Worm (Caenorhabditis elegans) whole organism, early embryonic: ENCODE data around the gene srlf-4.
"Not testable (repeated sequence)": the region's sequence is repeated elsewhere in the genome, so short reads cannot be mapped to it uniquely, and the experiment has no call there.

Experiments used
- B0310.2 ChIP-seq: sonication (generic microtip); optimal IDR thresholded peaks from 2 replicates; lab custom pipeline; 2016; ENCODE audit warnings: mild to moderate bottlenecking, missing genetic modification characterization, missing compliant biosample characterization
- F13C5.2 ChIP-seq: sonication (generic microtip); optimal IDR thresholded peaks from 2 replicates; lab custom pipeline; 2017; ENCODE audit warnings: mild to moderate bottlenecking, missing genetic modification characterization, inconsistent platforms, missing compliant biosample characterization
- aly-1 ChIP-seq: sonication (generic microtip); optimal IDR thresholded peaks from 2 replicates; lab custom pipeline; 2016; ENCODE audit warnings: missing genetic modification characterization, missing compliant biosample characterization
- ama-1 ChIP-seq: fragments of 150-350 bp; optimal IDR thresholded peaks from 2 replicates; lab custom pipeline; 2014
- ceh-13 ChIP-seq: fragments of 200-800 bp; sonication (Bioruptor generic); optimal IDR thresholded peaks from 2 replicates; lab custom pipeline; 2018; ENCODE audit warnings: mild to moderate bottlenecking, missing genetic modification characterization, missing compliant biosample characterization
- ceh-36 ChIP-seq: sonication (generic microtip); optimal IDR thresholded peaks from 2 replicates; lab custom pipeline; 2016; ENCODE audit warnings: missing genetic modification characterization, inconsistent platforms, missing compliant biosample characterization
- ets-7 ChIP-seq: sonication (generic microtip); optimal IDR thresholded peaks from 2 replicates; lab custom pipeline; 2016; ENCODE audit warnings: missing genotype, missing genetic modification characterization, missing compliant biosample characterization
- flt-1 ChIP-seq: fragments of 200-800 bp; sonication (Bioruptor generic); IDR thresholded peaks from 2 replicates; pipeline ENCODE4 v1.3.6; 2022; ENCODE audit warnings: missing genetic modification characterization, missing compliant biosample characterization
- hmbx-1 ChIP-seq: sonication (generic microtip); optimal IDR thresholded peaks from 2 replicates; lab custom pipeline; 2016; ENCODE audit warnings: mild to moderate bottlenecking, missing genetic modification characterization, missing compliant biosample characterization
- hmg-4 ChIP-seq: fragments of 200-800 bp; sonication (Bioruptor generic); optimal IDR thresholded peaks from 2 replicates; lab custom pipeline; 2018; ENCODE audit warnings: mild to moderate bottlenecking, missing genetic modification characterization, missing compliant biosample characterization
- hnd-1 ChIP-seq: sonication (generic microtip); optimal IDR thresholded peaks from 2 replicates; lab custom pipeline; 2016; ENCODE audit warnings: missing genetic modification characterization, missing compliant biosample characterization
- pes-1 ChIP-seq: fragments of 200-800 bp; sonication (Bioruptor generic); IDR thresholded peaks from 2 replicates; pipeline ENCODE4 v1.3.6; 2022; ENCODE audit warnings: missing genetic modification reagents, missing genetic modification characterization, missing compliant biosample characterization
- scrt-1 ChIP-seq: fragments of 200-800 bp; sonication (Bioruptor generic); IDR thresholded peaks from 2 replicates; pipeline ENCODE4 v1.3.6; 2022; ENCODE audit warnings: missing genetic modification characterization, missing compliant biosample characterization
- sea-1 ChIP-seq: fragments of 200-800 bp; sonication (Bioruptor generic); conservative IDR thresholded peaks from 2 replicates; pipeline ENCODE4 v1.3.6; 2022; ENCODE audit warnings: missing genetic modification characterization, missing compliant biosample characterization
- tbx-11 ChIP-seq: fragments of 200-800 bp; sonication (Bioruptor generic); IDR thresholded peaks from 2 replicates; pipeline ENCODE4 v1.3.6; 2022; ENCODE audit warnings: missing genetic modification characterization, missing compliant biosample characterization
- tbx-37 ChIP-seq: fragments of 200-800 bp; sonication (Bioruptor generic); conservative IDR thresholded peaks from 2 replicates; pipeline ENCODE4 v1.3.6; 2022; ENCODE audit warnings: missing genetic modification reagents, missing genetic modification characterization, missing compliant biosample characterization
- tra-4 ChIP-seq: sonication (generic microtip); optimal IDR thresholded peaks from 2 replicates; lab custom pipeline; 2017; ENCODE audit warnings: missing genetic modification characterization, missing compliant biosample characterization

The srlf-4 gene

ce11 chrIV:12893166-12893565 lies 31.1 kb downstream of the srlf-4 start, which contains the start of gene K08D8.12:
Gene K08D8.12 (plus strand): TSS chrIV:12893466.
- TF ChIP-seq flt-1 (GFP tag; lab: Robert Waterston, UW) (no peak), ceh-36 (no peak), hmg-4 (no peak), tra-4 (tag; lab: Kevin White, UChicago) (no peak), pes-1 (GFP tag; lab: Robert Waterston, UW) (no peak), B0310.2 (tag; lab: Kevin White, UChicago) (no peak), F13C5.2 (no peak), ets-7 (no peak), hnd-1 (no peak), tbx-37 (GFP tag; lab: Robert Waterston, UW) (no peak), hmbx-1 (no peak), tbx-11 (no peak), ceh-13 (no peak), scrt-1 (no peak), aly-1 (tag; lab: Kevin White, UChicago) (no peak), ama-1 (lab: Kevin White, UChicago) (no peak), sea-1 (GFP tag; lab: Robert Waterston, UW) (no peak)

ce11 chrIV:12892194-12892593 lies 32.0 kb downstream of the srlf-4 start, which contains the start of gene K08D8.1:
Gene K08D8.1 (plus strand): TSS chrIV:12892494.
- TF ChIP-seq ama-1 (lab: Kevin White, UChicago) (no peak), sea-1 (GFP tag; lab: Robert Waterston, UW) (no peak), B0310.2 (tag; lab: Kevin White, UChicago) (no peak), hmg-4 (no peak)

- TF ChIP-seq flt-1 (GFP tag; lab: Robert Waterston, UW) (no peak), ceh-36 (no peak), hmbx-1 (no peak), F13C5.2 (no peak), ets-7 (no peak)
Measured at ce11 chrIV:12891080-12891479, 33.2 kb downstream of the srlf-4 start.

- TF ChIP-seq scrt-1 (no peak), ets-7 (no peak), tbx-37 (GFP tag; lab: Robert Waterston, UW) (no peak), sea-1 (GFP tag; lab: Robert Waterston, UW) (no peak), ceh-13 (no peak), B0310.2 (tag; lab: Kevin White, UChicago) (no peak), tra-4 (tag; lab: Kevin White, UChicago) (no peak), aly-1 (tag; lab: Kevin White, UChicago) (no peak)
Measured at ce11 chrIV:12890445-12890844, 33.8 kb downstream of the srlf-4 start, which contains the start of gene K08D8.6. Gene K08D8.6 (minus strand): TSS chrIV:12890508.

ce11 chrIV:12886012-12886411 lies 38.2 kb downstream of the srlf-4 start:
- TF ChIP-seq F13C5.2 (no peak), tbx-37 (GFP tag; lab: Robert Waterston, UW) (no peak), pes-1 (GFP tag; lab: Robert Waterston, UW) (no peak), hmg-4 (no peak), ceh-36 (no peak), aly-1 (tag; lab: Kevin White, UChicago) (no peak), B0310.2 (tag; lab: Kevin White, UChicago) (no peak), hmbx-1 (no peak), ama-1 (lab: Kevin White, UChicago) (no peak)

- TF ChIP-seq ets-7 (no peak), hmbx-1 (no peak), F13C5.2 (no peak), hmg-4 (no peak), aly-1 (tag; lab: Kevin White, UChicago) (no peak), hnd-1 (no peak), B0310.2 (tag; lab: Kevin White, UChicago) (no peak), flt-1 (GFP tag; lab: Robert Waterston, UW) (no peak), tra-4 (tag; lab: Kevin White, UChicago) (no peak), pes-1 (GFP tag; lab: Robert Waterston, UW) (no peak), tbx-11 (no peak), ceh-13 (no peak), scrt-1 (no peak)
Measured at ce11 chrIV:12883190-12883589, 41.0 kb downstream of the srlf-4 start, which contains the start of gene ZK896.4. Gene ZK896.4 (minus strand): TSS chrIV:12883290.

ce11 chrIV:12879557-12879956 lies 44.7 kb downstream of the srlf-4 start, which contains the start of gene ZK896.5:
Gene ZK896.5 (minus strand): TSS chrIV:12879645.
- no peak for TF ChIP-seq pes-1 (GFP tag; lab: Robert Waterston, UW)
- no peak for TF ChIP-seq flt-1 (GFP tag; lab: Robert Waterston, UW)
- no peak for TF ChIP-seq tbx-37 (GFP tag; lab: Robert Waterston, UW)
- TF ChIP-seq ets-7 = no peak
- TF ChIP-seq B0310.2 (tag; lab: Kevin White, UChicago) = no peak
- no peak for TF ChIP-seq aly-1 (tag; lab: Kevin White, UChicago)

- TF ChIP-seq hmbx-1 (no peak), hmg-4 (no peak), pes-1 (GFP tag; lab: Robert Waterston, UW) (no peak), flt-1 (GFP tag; lab: Robert Waterston, UW) (no peak), sea-1 (GFP tag; lab: Robert Waterston, UW) (no peak), tbx-11 (no peak), B0310.2 (tag; lab: Kevin White, UChicago) (no peak), F13C5.2 (no peak), ceh-36 (no peak), aly-1 (tag; lab: Kevin White, UChicago) (no peak), hnd-1 (no peak), scrt-1 (no peak), ceh-13 (no peak)
Measured at ce11 chrIV:12876558-12876957, 47.7 kb downstream of the srlf-4 start.

- not testable (repeated sequence) for TF ChIP-seq F13C5.2; ceh-36; B0310.2 (tag; lab: Kevin White, UChicago)
Measured at ce11 chrIV:12875260-12875659, 49.0 kb downstream of the srlf-4 start, which contains the start of gene ZK896.1. Gene ZK896.1 (minus strand): TSS chrIV:12875360.
